Fruit fly (Drosophila melanogaster): ENCODE measurements around the gene Cpr65Ea.

DNA sequence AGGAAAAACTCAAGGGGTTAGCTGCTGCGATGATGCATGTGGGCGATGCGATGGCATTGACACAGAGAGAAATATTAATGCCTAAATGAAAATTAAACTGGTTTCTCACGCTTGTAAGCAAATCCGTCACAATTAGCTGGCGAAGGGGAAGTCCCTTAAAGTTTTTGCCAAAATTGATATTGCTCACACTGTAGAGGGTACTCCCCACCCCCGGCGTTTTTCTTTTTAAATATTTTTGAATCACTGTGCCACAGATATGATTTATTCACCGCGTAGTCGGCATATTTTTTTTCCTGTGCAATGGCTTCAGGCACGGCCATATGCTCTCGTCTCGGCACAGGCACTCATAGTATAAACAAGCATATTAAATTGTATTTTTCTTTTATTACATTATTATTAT, 939 bp upstream of the Cpr65Ea start:
- TF ChIP-seq insv (optimal IDR thresholded peaks at IDR 0.05) (no peak), h (optimal IDR thresholded peaks at IDR 0.05) (no peak)
